Fruit fly (Drosophila melanogaster) whole organism, embryonic: Measurements from ENCODE around the gene Spn75F.

Source experiments
- CG10147 ChIP-seq: fragments of 200-800 bp; sonication (Bioruptor generic); optimal IDR thresholded peaks from 2 replicates; lab custom pipeline; 2019; ENCODE audit warnings: missing biosample characterization, mild to moderate bottlenecking, missing genetic modification characterization, moderate library complexity
- CG10209 ChIP-seq: fragments of 200-800 bp; sonication (Bioruptor generic); optimal IDR thresholded peaks from 3 replicates; lab custom pipeline; 2017; ENCODE audit warnings: missing biosample characterization, mild to moderate bottlenecking, missing genetic modification characterization, missing genetic modification reagents
- CG10543 ChIP-seq: fragments of 200-800 bp; sonication (Bioruptor generic); optimal IDR thresholded peaks from 3 replicates; lab custom pipeline; 2017; ENCODE audit warnings: missing biosample characterization, mild to moderate bottlenecking, missing genetic modification characterization, moderate library complexity
- CG10959 ChIP-seq: fragments of 200-800 bp; sonication (Bioruptor generic); IDR thresholded peaks from 2 replicates; pipeline ENCODE4 v1.3.6; 2022; ENCODE audit warnings: missing biosample characterization, missing genetic modification characterization
- CG16779 ChIP-seq: fragments of 200-800 bp; sonication (Bioruptor generic); IDR thresholded peaks from 2 replicates; pipeline ENCODE4 v1.3.6; 2022; ENCODE audit warnings: missing biosample characterization, missing genetic modification characterization
- CG2199 ChIP-seq: fragments of 200-800 bp; sonication (Bioruptor generic); IDR thresholded peaks from 3 replicates; pipeline ENCODE4 v1.3.6; 2022; ENCODE audit warnings: missing biosample characterization, missing genetic modification characterization
- CG3281 ChIP-seq: fragments of 200-800 bp; sonication (Bioruptor generic); optimal IDR thresholded peaks from 3 replicates; lab custom pipeline; 2017; ENCODE audit warnings: missing biosample characterization, mild to moderate bottlenecking, missing genetic modification characterization
- CG4282 ChIP-seq: fragments of 200-800 bp; sonication (Bioruptor generic); optimal IDR thresholded peaks from 2 replicates; lab custom pipeline; 2016; ENCODE audit warnings: missing biosample characterization, missing genetic modification characterization
- CG4707 ChIP-seq: fragments of 200-800 bp; sonication (Bioruptor generic); optimal IDR thresholded peaks from 2 replicates; lab custom pipeline; 2018; ENCODE audit warnings: missing biosample characterization, mild to moderate bottlenecking, missing genetic modification characterization, moderate library complexity
- CG6791 ChIP-seq: fragments of 200-800 bp; sonication (Bioruptor generic); IDR thresholded peaks from 3 replicates; pipeline ENCODE4 v1.3.6; 2022; ENCODE audit warnings: missing biosample characterization, missing genetic modification characterization; ENCODE audit not compliant: partially characterized antibody
- CG8290 ChIP-seq, 3 experiments: fragments of 200-800 bp; sonication (Bioruptor generic); optimal IDR thresholded peaks; 2 replicates each; lab custom pipeline; 2016 to 2019; ENCODE audit warnings: missing biosample characterization in 3 of 3, missing genetic modification characterization in 3 of 3, mild to moderate bottlenecking in 2 of 3, moderate library complexity in 1 of 3
- CG8924 ChIP-seq: fragments of 200-800 bp; optimal IDR thresholded peaks from 3 replicates; lab custom pipeline; 2019; ENCODE audit warnings: missing biosample characterization, mild to moderate bottlenecking, missing genetic modification characterization, moderate library complexity
- E2f1 ChIP-seq: fragments of 200-800 bp; sonication (Bioruptor generic); IDR thresholded peaks from 2 replicates; pipeline ENCODE4 v1.3.6; 2022; ENCODE audit warnings: missing biosample characterization, missing genetic modification characterization
- Ets97D ChIP-seq: fragments of 200-800 bp; sonication (Bioruptor generic); optimal IDR thresholded peaks from 3 replicates; lab custom pipeline; 2016; ENCODE audit warnings: missing biosample characterization, missing genetic modification characterization
- Fer1 ChIP-seq: fragments of 200-800 bp; sonication (Bioruptor generic); optimal IDR thresholded peaks from 2 replicates; lab custom pipeline; 2017; ENCODE audit warnings: missing biosample characterization, mild to moderate bottlenecking, missing genetic modification characterization
- H2.0 ChIP-seq: fragments of 200-800 bp; sonication (Bioruptor generic); IDR thresholded peaks from 2 replicates; pipeline ENCODE4 v1.3.6; 2022; ENCODE audit warnings: missing biosample characterization, missing genetic modification characterization
- HLHmδ ChIP-seq: fragments of 200-800 bp; sonication (Bioruptor generic); optimal IDR thresholded peaks from 2 replicates; lab custom pipeline; 2018; ENCODE audit warnings: missing biosample characterization, mild to moderate bottlenecking, missing genetic modification characterization, moderate library complexity
- Hr51 ChIP-seq, 2 experiments: fragments of 200-800 bp; sonication (Bioruptor generic); optimal IDR thresholded peaks; 2 replicates in 1 of 2; 3 replicates in 1 of 2; lab custom pipeline; 2016 to 2018; ENCODE audit warnings: missing biosample characterization in 2 of 2, missing genetic modification characterization in 2 of 2, mild to moderate bottlenecking in 1 of 2, moderate library complexity in 1 of 2
- Med ChIP-seq: fragments of 200-800 bp; sonication (Bioruptor generic); peaks from one replicate; lab custom pipeline; 2016; ENCODE audit warnings: missing biosample characterization, missing genetic modification characterization, mild to moderate bottlenecking, inconsistent platforms, moderate library complexity
- Mrtf ChIP-seq: fragments of 200-800 bp; sonication (Bioruptor generic); IDR thresholded peaks from 3 replicates; pipeline ENCODE4 v1.3.6; 2022; ENCODE audit warnings: missing biosample characterization, missing genetic modification characterization
- NK7.1 ChIP-seq: fragments of 200-800 bp; sonication (Bioruptor generic); optimal IDR thresholded peaks from 3 replicates; lab custom pipeline; 2016; ENCODE audit warnings: missing biosample characterization, missing genetic modification characterization
- Nf-YC ChIP-seq: fragments of 200-800 bp; optimal IDR thresholded peaks from 3 replicates; lab custom pipeline; 2019; ENCODE audit warnings: missing biosample characterization, mild to moderate bottlenecking, missing genetic modification characterization, moderate library complexity
- Rx ChIP-seq: fragments of 200-800 bp; sonication (Bioruptor generic); IDR thresholded peaks from 2 replicates; pipeline ENCODE4 v1.3.6; 2022; ENCODE audit warnings: missing biosample characterization, missing genetic modification characterization
- Sox100B ChIP-seq: fragments of 200-800 bp; sonication (Bioruptor generic); optimal IDR thresholded peaks from 3 replicates; lab custom pipeline; 2018; ENCODE audit warnings: missing biosample characterization, mild to moderate bottlenecking, missing genetic modification characterization
- Trl ChIP-seq, 3 experiments: fragments of >200 bp in 2 of 3; fragments of 200-800 bp in 1 of 3; sonication (Bioruptor generic) in 1 of 3; optimal IDR thresholded peaks; 2 replicates in 1 of 3; 3 replicates in 2 of 3; lab custom pipeline; 2016 to 2017; ENCODE audit warnings: missing biosample characterization in 1 of 3, missing genetic modification characterization in 1 of 3
- bsh ChIP-seq, 2 experiments: fragments of 200-800 bp; sonication (Bioruptor generic); optimal IDR thresholded peaks; 2 replicates each; lab custom pipeline; 2017 to 2018; ENCODE audit warnings: mild to moderate bottlenecking in 2 of 2, missing biosample characterization in 2 of 2, missing genetic modification characterization in 2 of 2, moderate library complexity in 1 of 2
- cad ChIP-seq: fragments of >200 bp; optimal IDR thresholded peaks from 2 replicates; lab custom pipeline; 2017; ENCODE audit warnings: missing biosample characterization, missing genetic modification characterization
- en ChIP-seq: fragments of 200-800 bp; sonication (Bioruptor generic); optimal IDR thresholded peaks from 2 replicates; lab custom pipeline; 2016; ENCODE audit warnings: missing biosample characterization, missing genetic modification characterization
- eve ChIP-seq, 2 experiments: fragments of >200 bp; optimal IDR thresholded peaks; 2 replicates each; lab custom pipeline; 2017; ENCODE audit warnings: missing biosample characterization in 2 of 2, missing genetic modification characterization in 2 of 2
- ham ChIP-seq: fragments of 200-800 bp; sonication (Bioruptor generic); IDR thresholded peaks from 2 replicates; pipeline ENCODE4 v1.3.6; 2022; ENCODE audit warnings: missing biosample characterization, missing genetic modification characterization
- ind ChIP-seq: fragments of 200-800 bp; sonication (Bioruptor generic); optimal IDR thresholded peaks from 3 replicates; lab custom pipeline; 2016; ENCODE audit warnings: missing biosample characterization, missing genetic modification characterization
- jing ChIP-seq: fragments of 200-800 bp; sonication (Bioruptor generic); optimal IDR thresholded peaks from 2 replicates; lab custom pipeline; 2018; ENCODE audit warnings: missing biosample characterization, mild to moderate bottlenecking, missing genetic modification characterization
- lab ChIP-seq: fragments of 200-800 bp; sonication (Bioruptor generic); optimal IDR thresholded peaks from 3 replicates; lab custom pipeline; 2017; ENCODE audit warnings: missing biosample characterization, missing genetic modification characterization, mild to moderate bottlenecking, moderate library complexity, missing genetic modification reagents
- pros ChIP-seq: fragments of 200-800 bp; sonication (Bioruptor generic); optimal IDR thresholded peaks from 3 replicates; lab custom pipeline; 2019; ENCODE audit warnings: missing biosample characterization, mild to moderate bottlenecking, missing genetic modification characterization, moderate library complexity
- so ChIP-seq: fragments of 200-800 bp; sonication (Bioruptor generic); IDR thresholded peaks from 3 replicates; pipeline ENCODE4 v1.3.6; 2022; ENCODE audit warnings: missing biosample characterization, missing genetic modification characterization
- sr ChIP-seq: fragments of 200-800 bp; sonication (Bioruptor generic); IDR thresholded peaks from 3 replicates; pipeline ENCODE4 v1.3.6; 2022; ENCODE audit warnings: missing biosample characterization, missing genetic modification characterization
- twi ChIP-seq: fragments of 200-800 bp; optimal IDR thresholded peaks from 2 replicates; lab custom pipeline; 2019; ENCODE audit warnings: missing biosample characterization, mild to moderate bottlenecking, missing genetic modification characterization, moderate library complexity
- unc-4 ChIP-seq: fragments of 200-800 bp; sonication (Bioruptor generic); IDR thresholded peaks from 2 replicates; pipeline ENCODE4 v1.3.6; 2022; ENCODE audit warnings: missing biosample characterization, missing genetic modification characterization; ENCODE audit not compliant: partially characterized antibody
- unpg ChIP-seq: fragments of 200-800 bp; sonication (Bioruptor generic); optimal IDR thresholded peaks from 3 replicates; lab custom pipeline; 2018; ENCODE audit warnings: missing biosample characterization, mild to moderate bottlenecking, missing genetic modification characterization, moderate library complexity
- vnd ChIP-seq: fragments of 200-800 bp; sonication (Bioruptor generic); IDR thresholded peaks from 3 replicates; pipeline ENCODE4 v1.3.6; 2022; ENCODE audit warnings: missing biosample characterization, missing genetic modification characterization; ENCODE audit not compliant: partially characterized antibody
- z ChIP-seq: fragments of 200-800 bp; sonication (Bioruptor generic); IDR thresholded peaks from 3 replicates; pipeline ENCODE4 v1.3.6; 2022; ENCODE audit warnings: missing biosample characterization, missing genetic modification characterization

The Spn75F gene

dm6 chr3L:19164767-19165762 lies 35.6 kb upstream of the Spn75F start (continued):
- TF ChIP-seq CG2199 (GFP tag; lab: Robert Waterston, UW) (peak; percentile 76; the same call in 2 of the 3 replicates), Med (GFP tag; lab: Kevin White, UChicago) (peak; percentile 66), eve (GFP tag; optimal IDR thresholded peaks at IDR 0.05; lab: Kevin White, UChicago) (peak in 1 of 2 experiments; percentile 22), Mrtf (GFP tag; lab: Robert Waterston, UW) (no peak), ham (GFP tag; lab: Robert Waterston, UW) (no peak), so (GFP tag; lab: Robert Waterston, UW) (no peak), bsh (GFP tag; optimal IDR thresholded peaks at IDR 0.05; lab: Kevin White, UChicago) (no peak), CG4282 (GFP tag; lab: Kevin White, UChicago) (no peak), NK7.1 (GFP tag; lab: Kevin White, UChicago) (no peak), twi (tag; lab: Kevin White, UChicago) (peak; percentile 10), H2.0 (no peak), Sox100B (GFP tag; lab: Kevin White, UChicago) (no peak), lab (GFP tag; lab: Kevin White, UChicago) (peak; percentile 52), CG10543 (GFP tag; lab: Kevin White, UChicago) (peak; percentile 38), ind (GFP tag; lab: Kevin White, UChicago) (no peak), jing (GFP tag; lab: Kevin White, UChicago) (no peak), vnd (GFP tag; lab: Robert Waterston, UW) (no peak), z (GFP tag; lab: Robert Waterston, UW) (0 out of 3 replicates have a peak, but pooled peaks have one; percentile 12), CG6791 (GFP tag; lab: Robert Waterston, UW) (no peak), pros (GFP tag; lab: Kevin White, UChicago) (peak; percentile 15), CG3281 (GFP tag; lab: Kevin White, UChicago) (peak; percentile 25), Hr51 (GFP tag; optimal IDR thresholded peaks at IDR 0.05; lab: Kevin White, UChicago) (no peak), CG4707 (no peak), CG10209 (GFP tag; lab: Kevin White, UChicago) (no peak), CG8924 (no peak), Ets97D (GFP tag; lab: Kevin White, UChicago) (no peak), unpg (GFP tag; lab: Kevin White, UChicago) (no peak), CG10147 (GFP tag; lab: Kevin White, UChicago) (no peak), HLHmδ (no peak), Trl (optimal IDR thresholded peaks at IDR 0.05; lab: Kevin White, UChicago) (no peak), Trl (GFP tag; optimal IDR thresholded peaks at IDR 0.05; lab: Kevin White, UChicago) (no peak), Nf-YC (tag; lab: Kevin White, UChicago) (no peak), E2f1 (no peak), Fer1 (GFP tag; lab: Kevin White, UChicago) (peak; percentile 20), Rx (GFP tag; lab: Robert Waterston, UW) (no peak), sr (GFP tag; lab: Robert Waterston, UW) (no peak), CG16779 (GFP tag; lab: Robert Waterston, UW) (no peak), cad (GFP tag; lab: Kevin White, UChicago) (peak; percentile 84), CG10959 (GFP tag; lab: Robert Waterston, UW) (no peak), CG8290 (GFP tag; optimal IDR thresholded peaks at IDR 0.05; lab: Kevin White, UChicago) (no peak), CG8290 (tag; optimal IDR thresholded peaks at IDR 0.05; lab: Kevin White, UChicago) (no peak), en (no peak), unc-4 (no peak)
- TF ChIP-seq, all 482 proteins: peak for 25
